Fruit fly (Drosophila melanogaster): ENCODE data around the gene robo2.

The robo2 gene

dm6 chr2L:1361771-1362632 lies 58.3 kb downstream of the robo2 start, which contains the start of gene NLaz (continued):
- TF ChIP-seq CG6854 (GFP tag; optimal IDR thresholded peaks at IDR 0.05) (no peak), CG1621 (tag; optimal IDR thresholded peaks at IDR 0.05) (no peak), Sox15 (GFP tag; optimal IDR thresholded peaks at IDR 0.05) (no peak), CG32006 (GFP tag; optimal IDR thresholded peaks at IDR 0.05) (peak; percentile 13), CG6276 (GFP tag; optimal IDR thresholded peaks at IDR 0.05) (no peak), Hr38 (GFP tag; optimal IDR thresholded peaks at IDR 0.05) (no peak), Ets21C (GFP tag; optimal IDR thresholded peaks at IDR 0.05) (no peak), Hr4 (GFP tag; optimal IDR thresholded peaks at IDR 0.05) (peak; percentile 8), eg (GFP tag; IDR thresholded peaks at IDR 0.05) (no peak), esn (GFP tag; optimal IDR thresholded peaks at IDR 0.05) (peak; percentile 35), CG34406 (GFP tag; optimal IDR thresholded peaks at IDR 0.05) (peak; percentile 12), Eip78C (GFP tag) (peak; percentile 82), pdm3 (GFP tag; optimal IDR thresholded peaks at IDR 0.05) (peak; percentile 34), Lpt (GFP tag; optimal IDR thresholded peaks at IDR 0.05) (no peak), Eip93F (GFP tag; optimal IDR thresholded peaks at IDR 0.05) (no peak), ss (GFP tag; optimal IDR thresholded peaks at IDR 0.05) (no peak), CG11902 (GFP tag; optimal IDR thresholded peaks at IDR 0.05) (no peak), net (GFP tag; optimal IDR thresholded peaks at IDR 0.05) (peak; percentile 30), CG8319 (GFP tag; optimal IDR thresholded peaks at IDR 0.05) (no peak), Blimp-1 (GFP tag; optimal IDR thresholded peaks at IDR 0.05) (no peak)

dm6 chr2L:1359690-1360089 lies 60.6 kb downstream of the robo2 start, which contains the start of gene CG31659:
TSS of gene CG31659 (minus strand) at chr2L:1359790.
- no peak for TF ChIP-seq eg (GFP tag; IDR thresholded peaks at IDR 0.05)
- no peak for TF ChIP-seq CG15336 (GFP tag; IDR thresholded peaks at IDR 0.05)
- TF ChIP-seq dsx (GFP tag; optimal IDR thresholded peaks at IDR 0.05; ENCODE audit: poor library complexity, severe bottlenecking), result no peak
- no peak for TF ChIP-seq net (GFP tag; optimal IDR thresholded peaks at IDR 0.05)
- TF ChIP-seq Hr39 (GFP tag; optimal IDR thresholded peaks at IDR 0.05), result no peak
- TF ChIP-seq CG11762 (GFP tag; optimal IDR thresholded peaks at IDR 0.05; ENCODE audit: insufficient read depth), result no peak
- TF ChIP-seq CG10631 (GFP tag; optimal IDR thresholded peaks at IDR 0.05), result no peak
- no peak for TF ChIP-seq Smox (GFP tag; optimal IDR thresholded peaks at IDR 0.05)
- no peak for TF ChIP-seq achi (GFP tag; optimal IDR thresholded peaks at IDR 0.05)
- no peak for TF ChIP-seq CG31627 (GFP tag; optimal IDR thresholded peaks at IDR 0.05)
- TF ChIP-seq svp (GFP tag), result no peak
- no peak for TF ChIP-seq Met (GFP tag; optimal IDR thresholded peaks at IDR 0.05)
- TF ChIP-seq CG6163 (GFP tag; IDR thresholded peaks at IDR 0.05), result no peak

- TF ChIP-seq CG8319 (GFP tag; optimal IDR thresholded peaks at IDR 0.05), result no peak
- TF ChIP-seq Smox (GFP tag; optimal IDR thresholded peaks at IDR 0.05), result no peak
Observed at dm6 chr2L:1355824-1356223, 64.4 kb downstream of the robo2 start, which contains the start of gene CG5565. TSS of gene CG5565 (minus strand) at chr2L:1355924.

dm6 chr2L:1354819-1355218 lies 65.4 kb downstream of the robo2 start, which contains the start of gene CG31924:
TSS of gene CG31924 (minus strand) at chr2L:1354919.
- TF ChIP-seq achi (GFP tag; optimal IDR thresholded peaks at IDR 0.05), result no peak
- TF ChIP-seq vri (GFP tag; optimal IDR thresholded peaks at IDR 0.05), result no peak
- no peak for TF ChIP-seq topi (GFP tag; optimal IDR thresholded peaks at IDR 0.05)
- no peak for TF ChIP-seq CG6163 (GFP tag; IDR thresholded peaks at IDR 0.05)

dm6 chr2L:1354009-1354408 lies 66.2 kb downstream of the robo2 start, which contains the start of gene CG5561:
TSS of gene CG5561 (minus strand) at chr2L:1354109.
- no peak for TF ChIP-seq net (GFP tag; optimal IDR thresholded peaks at IDR 0.05)
- no peak for TF ChIP-seq CG15336 (GFP tag; IDR thresholded peaks at IDR 0.05)
